Fruit fly (Drosophila melanogaster) whole organism, embryonic: ENCODE measurements around the gene CG13024.

Experiments used
- Ada2b ChIP-seq: fragments of 200-800 bp; sonication (Bioruptor generic); IDR thresholded peaks from 2 replicates; pipeline ENCODE4 v1.3.6; 2022; ENCODE audit warnings: missing biosample characterization, missing genetic modification characterization
- Antp ChIP-seq: fragments of 200-800 bp; sonication (Bioruptor generic); optimal IDR thresholded peaks from 3 replicates; lab custom pipeline; 2016; ENCODE audit warnings: missing biosample characterization, missing genetic modification characterization
- B-H2 ChIP-seq: fragments of 200-800 bp; sonication (Bioruptor generic); optimal IDR thresholded peaks from 2 replicates; lab custom pipeline; 2018; ENCODE audit warnings: missing biosample characterization, mild to moderate bottlenecking, missing genetic modification characterization
- BEAF-32 ChIP-seq: fragments of 200-800 bp; sonication (Bioruptor generic); optimal IDR thresholded peaks from 3 replicates; lab custom pipeline; 2017; ENCODE audit warnings: missing biosample characterization, missing genetic modification characterization, mild to moderate bottlenecking, moderate library complexity, missing genetic modification reagents
- CG11093 ChIP-seq: fragments of 200-800 bp; sonication (Bioruptor generic); IDR thresholded peaks from 3 replicates; pipeline ENCODE4 v1.3.6; 2022; ENCODE audit warnings: missing biosample characterization, missing genetic modification characterization
- CG14710 ChIP-seq: fragments of 200-800 bp; sonication (Bioruptor generic); optimal IDR thresholded peaks from 3 replicates; lab custom pipeline; 2019; ENCODE audit warnings: missing biosample characterization, mild to moderate bottlenecking, missing genetic modification characterization, moderate library complexity
- CG15011 ChIP-seq: fragments of 200-800 bp; sonication (Bioruptor generic); optimal IDR thresholded peaks from 3 replicates; lab custom pipeline; 2018; ENCODE audit warnings: missing biosample characterization, mild to moderate bottlenecking, missing genetic modification characterization
- CG17359 ChIP-seq: fragments of 200-800 bp; sonication (Bioruptor generic); optimal IDR thresholded peaks from 3 replicates; lab custom pipeline; 2018; ENCODE audit warnings: missing biosample characterization, mild to moderate bottlenecking, missing genetic modification characterization, moderate library complexity
- CG17568 ChIP-seq: fragments of 200-800 bp; sonication (Bioruptor generic); optimal IDR thresholded peaks from 2 replicates; lab custom pipeline; 2018; ENCODE audit warnings: missing biosample characterization, mild to moderate bottlenecking, missing genetic modification characterization, moderate library complexity
- CG17802 ChIP-seq: fragments of 200-800 bp; sonication (Bioruptor generic); optimal IDR thresholded peaks from 2 replicates; lab custom pipeline; 2018; ENCODE audit warnings: missing biosample characterization, mild to moderate bottlenecking, missing genetic modification characterization, moderate library complexity
- CG2116 ChIP-seq: fragments of 200-800 bp; sonication (Bioruptor generic); optimal IDR thresholded peaks from 3 replicates; lab custom pipeline; 2018; ENCODE audit warnings: missing biosample characterization, mild to moderate bottlenecking, missing genetic modification characterization
- CG2199 ChIP-seq: fragments of 200-800 bp; sonication (Bioruptor generic); IDR thresholded peaks from 3 replicates; pipeline ENCODE4 v1.3.6; 2022; ENCODE audit warnings: missing biosample characterization, missing genetic modification characterization
- CG2202 ChIP-seq: fragments of 200-800 bp; sonication (Bioruptor generic); optimal IDR thresholded peaks from 2 replicates; lab custom pipeline; 2018; ENCODE audit warnings: missing biosample characterization, mild to moderate bottlenecking, missing genetic modification characterization
- CG3065 ChIP-seq: fragments of 200-800 bp; sonication (Bioruptor generic); optimal IDR thresholded peaks from 2 replicates; lab custom pipeline; 2016; ENCODE audit warnings: missing biosample characterization, missing genetic modification characterization
- CG32767 ChIP-seq: fragments of 200-800 bp; sonication (Bioruptor generic); IDR thresholded peaks from 2 replicates; pipeline ENCODE4 v1.3.6; 2022; ENCODE audit warnings: missing biosample characterization, missing genetic modification characterization
- CG42726 ChIP-seq: fragments of 200-800 bp; sonication (Bioruptor generic); IDR thresholded peaks from 2 replicates; pipeline ENCODE4 v1.3.6; 2022; ENCODE audit warnings: missing biosample characterization, missing genetic modification characterization; ENCODE audit not compliant: partially characterized antibody
- CG4424 ChIP-seq: fragments of 200-800 bp; sonication (Bioruptor generic); optimal IDR thresholded peaks from 3 replicates; lab custom pipeline; 2016; ENCODE audit warnings: missing biosample characterization, missing genetic modification characterization
- CG6272 ChIP-seq: fragments of 200-800 bp; sonication (Bioruptor generic); IDR thresholded peaks from 2 replicates; pipeline ENCODE4 v1.3.6; 2022; ENCODE audit warnings: missing biosample characterization, missing genetic modification characterization
- CG6854 ChIP-seq: fragments of 200-800 bp; sonication (Bioruptor generic); optimal IDR thresholded peaks from 3 replicates; lab custom pipeline; 2017; ENCODE audit warnings: missing biosample characterization, mild to moderate bottlenecking, missing genetic modification characterization
- CG7786 ChIP-seq: fragments of 200-800 bp; sonication (Bioruptor generic); optimal IDR thresholded peaks from 2 replicates; lab custom pipeline; 2016; ENCODE audit warnings: missing biosample characterization, missing genetic modification characterization
- CG9932 ChIP-seq: fragments of 200-800 bp; sonication (Bioruptor generic); IDR thresholded peaks from 2 replicates; pipeline ENCODE4 v1.3.6; 2022; ENCODE audit warnings: missing biosample characterization, missing genetic modification characterization
- Dad ChIP-seq: fragments of 200-800 bp; sonication (Bioruptor generic); optimal IDR thresholded peaks from 3 replicates; lab custom pipeline; 2016; ENCODE audit warnings: missing biosample characterization, missing genetic modification characterization
- Dbx ChIP-seq: fragments of 200-800 bp; sonication (Bioruptor generic); IDR thresholded peaks from 3 replicates; pipeline ENCODE4 v1.3.6; 2022; ENCODE audit warnings: missing biosample characterization, missing genetic modification characterization
- Dip2 ChIP-seq: fragments of 200-800 bp; sonication (Bioruptor generic); IDR thresholded peaks from 2 replicates; pipeline ENCODE4 v1.3.6; 2022; ENCODE audit warnings: missing biosample characterization, missing genetic modification characterization
- E2f1 ChIP-seq: fragments of 200-800 bp; sonication (Bioruptor generic); IDR thresholded peaks from 2 replicates; pipeline ENCODE4 v1.3.6; 2022; ENCODE audit warnings: missing biosample characterization, missing genetic modification characterization
- Fer2 ChIP-seq: fragments of 200-800 bp; sonication (Bioruptor generic); optimal IDR thresholded peaks from 2 replicates; lab custom pipeline; 2018; ENCODE audit warnings: missing biosample characterization, mild to moderate bottlenecking, missing genetic modification characterization, moderate library complexity
- Gsc ChIP-seq: fragments of 200-800 bp; sonication (Bioruptor generic); IDR thresholded peaks from 2 replicates; pipeline ENCODE4 v1.3.6; 2022; ENCODE audit warnings: missing biosample characterization, missing genetic modification characterization
- Hr51 ChIP-seq, 2 experiments: fragments of 200-800 bp; sonication (Bioruptor generic); optimal IDR thresholded peaks; 2 replicates in 1 of 2; 3 replicates in 1 of 2; lab custom pipeline; 2016 to 2018; ENCODE audit warnings: missing biosample characterization in 2 of 2, missing genetic modification characterization in 2 of 2, mild to moderate bottlenecking in 1 of 2, moderate library complexity in 1 of 2
- Mad ChIP-seq: fragments of 200-800 bp; sonication (Bioruptor generic); optimal IDR thresholded peaks from 2 replicates; lab custom pipeline; 2016; ENCODE audit warnings: missing biosample characterization, missing genetic modification characterization
- Optix ChIP-seq: fragments of 200-800 bp; sonication (Bioruptor generic); IDR thresholded peaks from 3 replicates; pipeline ENCODE4 v1.3.6; 2022; ENCODE audit warnings: missing biosample characterization, missing genetic modification characterization
- Ssrp ChIP-seq: fragments of 200-800 bp; sonication (Bioruptor generic); optimal IDR thresholded peaks from 2 replicates; lab custom pipeline; 2018; ENCODE audit warnings: missing biosample characterization, mild to moderate bottlenecking, missing genetic modification characterization, moderate library complexity
- abd-A ChIP-seq: fragments of 200-800 bp; sonication (Bioruptor generic); optimal IDR thresholded peaks from 3 replicates; lab custom pipeline; 2019; ENCODE audit warnings: missing biosample characterization, mild to moderate bottlenecking, missing genetic modification characterization, moderate library complexity
- amos ChIP-seq: fragments of 200-800 bp; sonication (Bioruptor generic); IDR thresholded peaks from 2 replicates; pipeline ENCODE4 v1.3.6; 2022; ENCODE audit warnings: missing biosample characterization, missing genetic modification characterization; ENCODE audit not compliant: partially characterized antibody
- bbx ChIP-seq: fragments of 200-800 bp; sonication (Bioruptor generic); IDR thresholded peaks from 2 replicates; pipeline ENCODE4 v1.3.6; 2022; ENCODE audit warnings: missing biosample characterization, missing genetic modification characterization; ENCODE audit not compliant: partially characterized antibody
- chif ChIP-seq, 2 experiments: fragments of 200-800 bp; sonication (Bioruptor generic); optimal IDR thresholded peaks; 3 replicates each; lab custom pipeline; 2016; ENCODE audit warnings: missing biosample characterization in 2 of 2, missing genetic modification characterization in 2 of 2
- croc ChIP-seq: fragments of 200-800 bp; sonication (Bioruptor generic); conservative IDR thresholded peaks from 3 replicates; pipeline ENCODE4 v1.3.6; 2022; ENCODE audit warnings: missing biosample characterization, missing genetic modification characterization
- cwo ChIP-seq: fragments of 200-800 bp; sonication (Bioruptor generic); optimal IDR thresholded peaks from 3 replicates; lab custom pipeline; 2017; ENCODE audit warnings: missing biosample characterization, missing genetic modification characterization, mild to moderate bottlenecking, moderate library complexity, missing genetic modification reagents
- emc ChIP-seq: fragments of 200-800 bp; sonication (Bioruptor generic); optimal IDR thresholded peaks from 2 replicates; lab custom pipeline; 2016; ENCODE audit warnings: missing biosample characterization, missing genetic modification characterization
- ftz-f1 ChIP-seq: fragments of 200-800 bp; sonication (Bioruptor generic); optimal IDR thresholded peaks from 2 replicates; lab custom pipeline; 2016; ENCODE audit warnings: missing biosample characterization, missing genetic modification characterization
- gcm ChIP-seq: fragments of 200-800 bp; sonication (Bioruptor generic); optimal IDR thresholded peaks from 2 replicates; lab custom pipeline; 2019; ENCODE audit warnings: missing biosample characterization, mild to moderate bottlenecking, missing genetic modification characterization, moderate library complexity
- ham ChIP-seq: fragments of 200-800 bp; sonication (Bioruptor generic); IDR thresholded peaks from 2 replicates; pipeline ENCODE4 v1.3.6; 2022; ENCODE audit warnings: missing biosample characterization, missing genetic modification characterization
- inv ChIP-seq: fragments of 200-800 bp; sonication (Bioruptor generic); IDR thresholded peaks from 2 replicates; pipeline ENCODE4 v1.3.6; 2022; ENCODE audit warnings: missing biosample characterization, missing genetic modification characterization; ENCODE audit not compliant: partially characterized antibody
- jumu ChIP-seq: fragments of 200-800 bp; sonication (Bioruptor generic); optimal IDR thresholded peaks from 3 replicates; lab custom pipeline; 2016; ENCODE audit warnings: missing biosample characterization, missing genetic modification characterization
- lab ChIP-seq: fragments of 200-800 bp; sonication (Bioruptor generic); optimal IDR thresholded peaks from 3 replicates; lab custom pipeline; 2017; ENCODE audit warnings: missing biosample characterization, missing genetic modification characterization, mild to moderate bottlenecking, moderate library complexity, missing genetic modification reagents
- luna ChIP-seq: fragments of 200-800 bp; sonication (Bioruptor generic); optimal IDR thresholded peaks from 2 replicates; lab custom pipeline; 2016; ENCODE audit warnings: missing biosample characterization, missing genetic modification characterization
- org-1 ChIP-seq: fragments of 200-800 bp; sonication (Bioruptor generic); optimal IDR thresholded peaks from 2 replicates; lab custom pipeline; 2017; ENCODE audit warnings: missing biosample characterization, missing genetic modification characterization
- pb ChIP-seq: fragments of 200-800 bp; sonication (Bioruptor generic); optimal IDR thresholded peaks from 3 replicates; lab custom pipeline; 2016; ENCODE audit warnings: missing biosample characterization, missing genetic modification characterization
- ro ChIP-seq: fragments of 200-800 bp; sonication (Bioruptor generic); IDR thresholded peaks from 2 replicates; pipeline ENCODE4 v1.3.6; 2022; ENCODE audit warnings: missing biosample characterization, missing genetic modification characterization
- sens ChIP-seq: fragments of 200-800 bp; sonication (Bioruptor generic); peaks from one replicate; lab custom pipeline; 2016; ENCODE audit warnings: missing biosample characterization, missing genetic modification characterization
- tup ChIP-seq: fragments of 200-800 bp; sonication (Bioruptor generic); optimal IDR thresholded peaks from 2 replicates; lab custom pipeline; 2016; ENCODE audit warnings: missing biosample characterization, mild to moderate bottlenecking, missing genetic modification characterization, moderate library complexity
- unc-4 ChIP-seq: fragments of 200-800 bp; sonication (Bioruptor generic); IDR thresholded peaks from 2 replicates; pipeline ENCODE4 v1.3.6; 2022; ENCODE audit warnings: missing biosample characterization, missing genetic modification characterization; ENCODE audit not compliant: partially characterized antibody

CG13024 gene

dm6 chr3L:16786728-16787127 lies 42.1 kb downstream of the CG13024 start, which contains the start of gene eIF3e (continued):
- TF ChIP-seq CG42726 (0 out of 2 replicates have a peak, but pooled peaks have one; percentile 21), CG9932 (GFP tag; lab: Robert Waterston, UW) (peak; percentile 37; the same call in 1 of the 2 replicates), croc (no peak), CG17568 (GFP tag; lab: Kevin White, UChicago) (no peak), jumu (GFP tag; lab: Kevin White, UChicago) (no peak), lab (GFP tag; lab: Kevin White, UChicago) (no peak), pb (GFP tag; lab: Kevin White, UChicago) (no peak), Hr51 (GFP tag; optimal IDR thresholded peaks at IDR 0.05; lab: Kevin White, UChicago) (no peak), CG6272 (GFP tag; lab: Robert Waterston, UW) (no peak), ro (GFP tag; lab: Robert Waterston, UW) (no peak), CG4424 (GFP tag; lab: Kevin White, UChicago) (no peak), CG2199 (GFP tag; lab: Robert Waterston, UW) (no peak), ham (no peak), amos (GFP tag; lab: Robert Waterston, UW) (peak; percentile 22; the same call in 1 of the 2 replicates), inv (GFP tag; lab: Robert Waterston, UW) (no peak), emc (GFP tag; lab: Kevin White, UChicago) (no peak), Dip2 (no peak), CG17802 (tag; lab: Kevin White, UChicago) (no peak), Dbx (GFP tag; lab: Robert Waterston, UW) (no peak), sens (peak; percentile 72), BEAF-32 (GFP tag; lab: Kevin White, UChicago) (peak; percentile 28), tup (GFP tag; lab: Kevin White, UChicago) (no peak), CG11093 (GFP tag; lab: Robert Waterston, UW) (no peak), Ada2b (GFP tag; lab: Robert Waterston, UW) (no peak), CG6854 (no peak), bbx (GFP tag; lab: Robert Waterston, UW) (0 out of 2 replicates have a peak, but pooled peaks have one; percentile 23), CG17359 (tag; lab: Kevin White, UChicago) (no peak), cwo (GFP tag; lab: Kevin White, UChicago) (no peak), Dad (GFP tag; lab: Kevin White, UChicago) (no peak), CG7786 (no peak), CG32767 (GFP tag; lab: Robert Waterston, UW) (no peak), gcm (no peak), Fer2 (tag; lab: Kevin White, UChicago) (no peak), abd-A (tag; lab: Kevin White, UChicago) (no peak), CG2202 (tag; lab: Kevin White, UChicago) (no peak), CG15011 (GFP tag; lab: Kevin White, UChicago) (no peak), Gsc (GFP tag; lab: Robert Waterston, UW) (no peak), Ssrp (tag; lab: Kevin White, UChicago) (no peak), E2f1 (GFP tag; lab: Robert Waterston, UW) (no peak), CG2116 (GFP tag; lab: Kevin White, UChicago) (peak; percentile 22), B-H2 (GFP tag; lab: Kevin White, UChicago) (no peak), CG3065 (GFP tag; lab: Kevin White, UChicago) (no peak), chif (GFP tag; optimal IDR thresholded peaks at IDR 0.05; lab: Kevin White, UChicago) (no peak), org-1 (GFP tag; lab: Kevin White, UChicago) (no peak), luna (GFP tag; lab: Kevin White, UChicago) (no peak), unc-4 (GFP tag; lab: Robert Waterston, UW) (no peak), Mad (GFP tag; lab: Kevin White, UChicago) (no peak), Optix (GFP tag; lab: Robert Waterston, UW) (no peak), Antp (GFP tag; lab: Kevin White, UChicago) (no peak), ftz-f1 (GFP tag; lab: Kevin White, UChicago) (peak; percentile 77), CG14710 (tag; lab: Kevin White, UChicago) (peak; percentile 40)
